Worm (Caenorhabditis elegans) whole organism, L2 larva: ENCODE data around the gene Y60C6A.3.

Experiments used
- ZK546.5 ChIP-seq: sonication (generic microtip); optimal IDR thresholded peaks from 2 replicates; lab custom pipeline; 2017; ENCODE audit warnings: missing biosample characterization, missing genetic modification characterization
- egl-27 ChIP-seq: sonication (generic microtip); optimal IDR thresholded peaks from 3 replicates; lab custom pipeline; 2017; ENCODE audit warnings: missing biosample characterization, missing genetic modification reagents, missing genetic modification characterization
- elt-1 ChIP-seq: fragments of 150-350 bp; optimal IDR thresholded peaks from 2 replicates; lab custom pipeline; 2014; ENCODE audit warnings: missing biosample characterization, missing genetic modification characterization
- fos-1 ChIP-seq: fragments of 150-350 bp; optimal IDR thresholded peaks from 2 replicates; lab custom pipeline; 2014; ENCODE audit warnings: missing biosample characterization, missing genetic modification characterization
- lin-11 ChIP-seq: fragments of 150-350 bp; sonication (generic microtip); optimal IDR thresholded peaks from 2 replicates; lab custom pipeline; 2014; ENCODE audit warnings: missing biosample characterization, missing genetic modification characterization, inconsistent platforms, mixed read lengths
- lsy-2 ChIP-seq, 2 experiments: fragments of 150-350 bp in 1 of 2; sonication (generic microtip) in 1 of 2; optimal IDR thresholded peaks; 2 replicates each; lab custom pipeline; 2014 to 2017; ENCODE audit warnings: missing biosample characterization in 2 of 2, missing genetic modification characterization in 2 of 2
- nhr-77 ChIP-seq: fragments of 150-350 bp; optimal IDR thresholded peaks from 2 replicates; lab custom pipeline; 2014; ENCODE audit warnings: missing biosample characterization, missing genetic modification characterization
- skn-1 ChIP-seq: sonication (generic microtip); optimal IDR thresholded peaks from 2 replicates; lab custom pipeline; 2017; ENCODE audit warnings: missing biosample characterization, missing genetic modification characterization
- sma-3 ChIP-seq: sonication (generic microtip); optimal IDR thresholded peaks from 2 replicates; lab custom pipeline; 2016; ENCODE audit warnings: missing genetic modification reagents, missing genetic modification characterization, missing compliant biosample characterization

DNA sequence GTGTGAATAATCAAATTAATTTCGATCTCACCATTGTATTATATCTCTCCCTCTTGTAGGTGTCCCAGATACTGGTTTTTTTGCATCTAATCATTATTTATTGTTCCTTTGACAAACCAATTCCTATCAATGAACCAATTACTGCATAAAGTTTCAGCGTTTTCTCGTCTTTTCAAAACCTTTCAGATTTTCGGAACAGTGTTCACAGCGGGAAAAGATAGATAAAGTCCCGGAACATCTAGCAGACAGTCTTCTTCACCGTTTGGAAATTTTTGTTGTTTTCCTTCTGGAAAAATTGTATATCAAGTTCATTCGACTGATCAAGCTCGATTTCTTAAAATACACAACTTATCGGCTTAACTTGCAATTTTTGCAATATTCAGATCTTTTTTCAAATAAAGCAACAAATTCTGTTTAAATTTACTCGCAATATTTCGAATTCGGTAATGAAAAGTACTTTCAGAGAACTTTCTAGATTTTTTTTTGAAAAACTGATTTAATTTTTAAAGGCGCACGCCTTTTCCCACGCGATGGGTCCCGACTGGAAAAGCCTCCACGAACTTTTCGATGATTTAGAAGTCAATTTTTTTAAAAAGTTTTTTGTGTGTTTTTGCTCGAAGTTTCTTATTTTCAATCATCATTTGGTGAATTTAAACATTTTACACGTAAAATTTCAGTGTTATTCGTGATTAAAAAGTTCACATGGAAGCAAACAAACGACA is 30.1 kb upstream of the Y60C6A.3 start, which contains the start of gene pgl-3:
- no peak for TF ChIP-seq lin-11 (tag; lab: Kevin White, UChicago)
- no peak for TF ChIP-seq lsy-2 (tag; optimal IDR thresholded peaks at IDR 0.05; lab: Kevin White, UChicago)
- TF ChIP-seq fos-1 (tag; lab: Kevin White, UChicago) = no peak
- TF ChIP-seq sma-3 = no peak
- TF ChIP-seq egl-27 = no peak
- no peak for TF ChIP-seq ZK546.5
- no peak for TF ChIP-seq nhr-77
- no peak for TF ChIP-seq elt-1
- no peak for TF ChIP-seq skn-1 (tag; lab: Kevin White, UChicago)
